Fruit fly (Drosophila melanogaster) whole organism, pupa: ENCODE measurements around the gene CG6901.

ENCODE experiments used
- CG13204 ChIP-seq: fragments of 200-800 bp; sonication (Bioruptor generic); optimal IDR thresholded peaks from 2 replicates; lab custom pipeline; 2018; ENCODE audit warnings: missing biosample characterization, mild to moderate bottlenecking, missing genetic modification characterization, moderate library complexity
- CG14655 ChIP-seq: fragments of 200-800 bp; sonication (Bioruptor generic); optimal IDR thresholded peaks from 3 replicates; lab custom pipeline; 2017; ENCODE audit warnings: mild to moderate bottlenecking, missing biosample characterization, missing genetic modification reagents, missing genetic modification characterization
- CG17806 ChIP-seq: fragments of 200-800 bp; sonication (Bioruptor generic); optimal IDR thresholded peaks from 2 replicates; lab custom pipeline; 2018; ENCODE audit warnings: missing biosample characterization, mild to moderate bottlenecking, missing genetic modification characterization, moderate library complexity
- CG4496 ChIP-seq: fragments of 200-800 bp; sonication (Bioruptor generic); IDR thresholded peaks from 3 replicates; pipeline ENCODE4 v1.3.6; 2022; ENCODE audit warnings: missing biosample characterization, missing genetic modification characterization
- CG9948 ChIP-seq: fragments of 200-800 bp; sonication (Bioruptor generic); optimal IDR thresholded peaks from 2 replicates; lab custom pipeline; 2018; ENCODE audit warnings: missing biosample characterization, mild to moderate bottlenecking, missing genetic modification characterization, moderate library complexity
- D1 ChIP-seq: fragments of 200-800 bp; sonication (Bioruptor generic); optimal IDR thresholded peaks from 2 replicates; lab custom pipeline; 2018; ENCODE audit warnings: missing biosample characterization, mild to moderate bottlenecking, missing genetic modification characterization, moderate library complexity
- Ets98B ChIP-seq: fragments of 200-800 bp; sonication (Bioruptor generic); IDR thresholded peaks from 2 replicates; pipeline ENCODE4 v1.3.6; 2022; ENCODE audit warnings: missing biosample characterization, missing genetic modification characterization
- Snoo ChIP-seq: fragments of 200-800 bp; sonication (Bioruptor generic); optimal IDR thresholded peaks from 3 replicates; lab custom pipeline; 2017; ENCODE audit warnings: missing biosample characterization, mild to moderate bottlenecking, missing genetic modification characterization, inconsistent platforms
- gl ChIP-seq: fragments of 200-800 bp; sonication (Bioruptor generic); optimal IDR thresholded peaks from 2 replicates; lab custom pipeline; 2018; ENCODE audit warnings: missing biosample characterization, mild to moderate bottlenecking, missing genetic modification characterization

- TF ChIP-seq Ets98B (GFP tag; lab: Robert Waterston, UW) = no peak; the same call in 1 of the 2 replicates
- no peak for TF ChIP-seq gl
- no peak for TF ChIP-seq CG13204 (GFP tag; lab: Kevin White, UChicago)
- TF ChIP-seq CG17806 (tag; lab: Kevin White, UChicago) = no peak
- TF ChIP-seq Snoo (tag; lab: Kevin White, UChicago) = no peak
- no peak for TF ChIP-seq CG14655 (GFP tag; lab: Kevin White, UChicago)
- no peak for TF ChIP-seq CG9948
- TF ChIP-seq D1 = no peak
- TF ChIP-seq CG4496 (GFP tag; lab: Robert Waterston, UW) = peak; percentile 20; the same call in 1 of the 3 replicates
Measured at dm6 chr3R:16274534-16274933, 48.7 kb upstream of the CG6901 start.
